Worm (Caenorhabditis elegans) whole organism, early embryonic: ENCODE results near the gene clec-28.

Source experiments
- B0310.2 ChIP-seq: sonication (generic microtip); optimal IDR thresholded peaks from 2 replicates; lab custom pipeline; 2016; ENCODE audit warnings: mild to moderate bottlenecking, missing genetic modification characterization, missing compliant biosample characterization
- F13C5.2 ChIP-seq: sonication (generic microtip); optimal IDR thresholded peaks from 2 replicates; lab custom pipeline; 2017; ENCODE audit warnings: mild to moderate bottlenecking, missing genetic modification characterization, inconsistent platforms, missing compliant biosample characterization
- aly-1 ChIP-seq: sonication (generic microtip); optimal IDR thresholded peaks from 2 replicates; lab custom pipeline; 2016; ENCODE audit warnings: missing genetic modification characterization, missing compliant biosample characterization
- ama-1 ChIP-seq: fragments of 150-350 bp; optimal IDR thresholded peaks from 2 replicates; lab custom pipeline; 2014
- flt-1 ChIP-seq: fragments of 200-800 bp; sonication (Bioruptor generic); IDR thresholded peaks from 2 replicates; pipeline ENCODE4 v1.3.6; 2022; ENCODE audit warnings: missing genetic modification characterization, missing compliant biosample characterization
- hmbx-1 ChIP-seq: sonication (generic microtip); optimal IDR thresholded peaks from 2 replicates; lab custom pipeline; 2016; ENCODE audit warnings: mild to moderate bottlenecking, missing genetic modification characterization, missing compliant biosample characterization
- hmg-4 ChIP-seq: fragments of 200-800 bp; sonication (Bioruptor generic); optimal IDR thresholded peaks from 2 replicates; lab custom pipeline; 2018; ENCODE audit warnings: mild to moderate bottlenecking, missing genetic modification characterization, missing compliant biosample characterization
- hnd-1 ChIP-seq: sonication (generic microtip); optimal IDR thresholded peaks from 2 replicates; lab custom pipeline; 2016; ENCODE audit warnings: missing genetic modification characterization, missing compliant biosample characterization
- sea-1 ChIP-seq: fragments of 200-800 bp; sonication (Bioruptor generic); conservative IDR thresholded peaks from 2 replicates; pipeline ENCODE4 v1.3.6; 2022; ENCODE audit warnings: missing genetic modification characterization, missing compliant biosample characterization
- tra-4 ChIP-seq: sonication (generic microtip); optimal IDR thresholded peaks from 2 replicates; lab custom pipeline; 2017; ENCODE audit warnings: missing genetic modification characterization, missing compliant biosample characterization

DNA sequence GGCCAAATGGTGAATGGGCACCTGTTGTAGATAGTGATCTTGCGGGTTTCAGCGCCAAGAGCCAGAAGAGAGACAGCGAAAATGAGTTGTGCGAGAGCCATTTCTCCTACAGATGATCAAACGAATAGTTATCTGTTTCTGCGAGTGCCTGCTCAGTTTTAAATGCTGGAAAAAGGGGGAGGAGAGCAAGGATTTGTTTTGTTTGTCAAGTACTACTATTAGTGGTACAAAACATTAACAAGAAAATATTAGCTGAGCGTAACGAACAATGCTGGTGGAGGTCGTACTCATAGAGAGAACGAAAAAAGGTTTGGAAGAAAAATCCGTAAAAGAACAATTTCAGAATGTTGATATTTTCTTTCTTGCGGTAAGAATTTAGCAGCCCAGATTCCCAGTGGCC, 5.9 kb downstream of the clec-28 start, which contains the start of gene thn-4:
- TF ChIP-seq sea-1 (GFP tag; lab: Robert Waterston, UW) (no peak), B0310.2 (tag; lab: Kevin White, UChicago) (no peak), ama-1 (lab: Kevin White, UChicago) (no peak), hmg-4 (GFP tag; lab: Kevin White, UChicago) (no peak), F13C5.2 (tag; lab: Kevin White, UChicago) (no peak), aly-1 (tag; lab: Kevin White, UChicago) (no peak), flt-1 (GFP tag; lab: Robert Waterston, UW) (no peak), tra-4 (tag; lab: Kevin White, UChicago) (no peak), hnd-1 (tag; lab: Kevin White, UChicago) (no peak), hmbx-1 (no peak)
